Worm (Caenorhabditis elegans) whole organism, L3 larva: Measurements from ENCODE around the gene rips-1.
A peak's percentile ranks its signal among the peaks of the same experiment; 100 is the strongest.

Source experiments
- R02D3.7 ChIP-seq: fragments of 150-350 bp; optimal IDR thresholded peaks from 2 replicates; lab custom pipeline; 2014; ENCODE audit warnings: missing biosample characterization, missing genetic modification characterization
- ZK546.5 ChIP-seq: sonication (generic microtip); optimal IDR thresholded peaks from 2 replicates; lab custom pipeline; 2017; ENCODE audit warnings: missing biosample characterization, missing genetic modification characterization
- aly-2 ChIP-seq: fragments of 150-350 bp; optimal IDR thresholded peaks from 2 replicates; lab custom pipeline; 2014; ENCODE audit warnings: missing biosample characterization, missing genetic modification characterization
- ama-1 ChIP-seq: fragments of 150-350 bp; optimal IDR thresholded peaks from 2 replicates; lab custom pipeline; 2018
- ceh-16 ChIP-seq: sonication (generic microtip); optimal IDR thresholded peaks from 2 replicates; lab custom pipeline; 2017; ENCODE audit warnings: missing biosample characterization, missing genetic modification characterization
- ceh-28 ChIP-seq: fragments of 150-350 bp; optimal IDR thresholded peaks from 2 replicates; lab custom pipeline; 2014; ENCODE audit warnings: missing biosample characterization, missing genetic modification reagents, missing genetic modification characterization
- ceh-82 ChIP-seq: fragments of 150-350 bp; optimal IDR thresholded peaks from 2 replicates; lab custom pipeline; 2014; ENCODE audit warnings: missing biosample characterization, missing genetic modification characterization
- ceh-9 ChIP-seq: sonication (generic microtip); optimal IDR thresholded peaks from 2 replicates; lab custom pipeline; 2018; ENCODE audit warnings: missing biosample characterization, missing genetic modification characterization
- egl-27 ChIP-seq: sonication (generic microtip); optimal IDR thresholded peaks from 4 replicates; lab custom pipeline; 2017; ENCODE audit warnings: missing biosample characterization, missing genetic modification reagents, missing genetic modification characterization
- elt-2 ChIP-seq: sonication (generic microtip); optimal IDR thresholded peaks from 2 replicates; lab custom pipeline; 2016; ENCODE audit warnings: missing genetic modification reagents, mild to moderate bottlenecking, missing genetic modification characterization, missing compliant biosample characterization
- elt-3 ChIP-seq, 3 experiments: fragments of 150-350 bp in 1 of 3; sonication (generic microtip) in 2 of 3; optimal IDR thresholded peaks; 2 replicates in 2 of 3; 4 replicates in 1 of 3; lab custom pipeline; 2014 to 2017; ENCODE audit warnings: missing biosample characterization in 3 of 3, missing genetic modification characterization in 3 of 3
- eor-1 ChIP-seq, 2 experiments: fragments of 150-350 bp; optimal IDR thresholded peaks; 2 replicates each; lab custom pipeline; 2014 to 2018; ENCODE audit warnings: missing biosample characterization in 2 of 2, missing genetic modification characterization in 2 of 2
- fos-1 ChIP-seq: fragments of 150-350 bp; optimal IDR thresholded peaks from 2 replicates; lab custom pipeline; 2014; ENCODE audit warnings: missing biosample characterization, missing genetic modification characterization
- hmg-11 ChIP-seq: sonication (generic microtip); optimal IDR thresholded peaks from 2 replicates; lab custom pipeline; 2016; ENCODE audit warnings: missing genetic modification characterization, missing compliant biosample characterization
- jun-1 ChIP-seq: fragments of 150-350 bp; optimal IDR thresholded peaks from 2 replicates; lab custom pipeline; 2014; ENCODE audit warnings: missing biosample characterization, missing genetic modification reagents, missing genetic modification characterization
- lin-15B ChIP-seq: fragments of 150-350 bp; optimal IDR thresholded peaks from 2 replicates; lab custom pipeline; 2014; ENCODE audit warnings: missing biosample characterization, missing genetic modification characterization
- lsy-12 ChIP-seq: sonication (generic microtip); optimal IDR thresholded peaks from 2 replicates; lab custom pipeline; 2016; ENCODE audit warnings: mild to moderate bottlenecking, missing genetic modification characterization, missing compliant biosample characterization
- mml-1 ChIP-seq: fragments of 150-350 bp; sonication (generic microtip); optimal IDR thresholded peaks from 3 replicates; lab custom pipeline; 2014; ENCODE audit warnings: missing biosample characterization, missing genetic modification characterization
- nfya-1 ChIP-seq: sonication (generic microtip); optimal IDR thresholded peaks from 2 replicates; lab custom pipeline; 2017; ENCODE audit warnings: missing genetic modification characterization, mild to moderate bottlenecking, missing compliant biosample characterization, antibody characterized with exemption, moderate library complexity; ENCODE audit not compliant: insufficient read depth
- nhr-12 ChIP-seq: fragments of 150-350 bp; optimal IDR thresholded peaks from 2 replicates; lab custom pipeline; 2014; ENCODE audit warnings: missing biosample characterization, missing genetic modification characterization
- nhr-23 ChIP-seq: fragments of 150-350 bp; optimal IDR thresholded peaks from 2 replicates; lab custom pipeline; 2014; ENCODE audit warnings: missing biosample characterization, missing genetic modification reagents, missing genetic modification characterization
- nhr-25 ChIP-seq: sonication (generic microtip); optimal IDR thresholded peaks from 2 replicates; lab custom pipeline; 2017; ENCODE audit warnings: missing biosample characterization, missing genetic modification characterization
- nhr-43 ChIP-seq: sonication (generic microtip); optimal IDR thresholded peaks from 2 replicates; lab custom pipeline; 2016; ENCODE audit warnings: mild to moderate bottlenecking, missing genetic modification characterization, missing compliant biosample characterization; ENCODE audit not compliant: poor library complexity, severe bottlenecking
- nhr-67 ChIP-seq: fragments of 150-350 bp; optimal IDR thresholded peaks from 2 replicates; lab custom pipeline; 2014; ENCODE audit warnings: missing biosample characterization, missing genetic modification characterization
- nhr-76 ChIP-seq: fragments of 150-350 bp; sonication (generic microtip); optimal IDR thresholded peaks from 5 replicates; lab custom pipeline; 2014; ENCODE audit warnings: missing biosample characterization, missing genetic modification characterization
- pha-4 ChIP-seq: fragments of 150-350 bp; optimal IDR thresholded peaks from 2 replicates; lab custom pipeline; 2014; ENCODE audit warnings: missing biosample characterization, missing genetic modification reagents, missing genetic modification characterization
- pqm-1 ChIP-seq: fragments of 150-350 bp; optimal IDR thresholded peaks from 2 replicates; lab custom pipeline; 2017; ENCODE audit warnings: missing biosample characterization, missing genetic modification characterization, inconsistent platforms
- skn-1 ChIP-seq: fragments of 150-350 bp; optimal IDR thresholded peaks from 2 replicates; lab custom pipeline; 2014; ENCODE audit warnings: missing biosample characterization, missing genetic modification characterization
- snpc-4 ChIP-seq: fragments of 150-350 bp; optimal IDR thresholded peaks from 2 replicates; lab custom pipeline; 2014; ENCODE audit warnings: missing biosample characterization, missing genetic modification characterization
- unc-62 ChIP-seq: fragments of 150-350 bp; sonication (generic microtip); optimal IDR thresholded peaks from 4 replicates; lab custom pipeline; 2014; ENCODE audit warnings: missing biosample characterization, missing genetic modification reagents, missing genetic modification characterization
- ztf-4 ChIP-seq: fragments of 150-350 bp; optimal IDR thresholded peaks from 2 replicates; lab custom pipeline; 2014; ENCODE audit warnings: missing biosample characterization, missing genetic modification characterization

Gene rips-1

DNA sequence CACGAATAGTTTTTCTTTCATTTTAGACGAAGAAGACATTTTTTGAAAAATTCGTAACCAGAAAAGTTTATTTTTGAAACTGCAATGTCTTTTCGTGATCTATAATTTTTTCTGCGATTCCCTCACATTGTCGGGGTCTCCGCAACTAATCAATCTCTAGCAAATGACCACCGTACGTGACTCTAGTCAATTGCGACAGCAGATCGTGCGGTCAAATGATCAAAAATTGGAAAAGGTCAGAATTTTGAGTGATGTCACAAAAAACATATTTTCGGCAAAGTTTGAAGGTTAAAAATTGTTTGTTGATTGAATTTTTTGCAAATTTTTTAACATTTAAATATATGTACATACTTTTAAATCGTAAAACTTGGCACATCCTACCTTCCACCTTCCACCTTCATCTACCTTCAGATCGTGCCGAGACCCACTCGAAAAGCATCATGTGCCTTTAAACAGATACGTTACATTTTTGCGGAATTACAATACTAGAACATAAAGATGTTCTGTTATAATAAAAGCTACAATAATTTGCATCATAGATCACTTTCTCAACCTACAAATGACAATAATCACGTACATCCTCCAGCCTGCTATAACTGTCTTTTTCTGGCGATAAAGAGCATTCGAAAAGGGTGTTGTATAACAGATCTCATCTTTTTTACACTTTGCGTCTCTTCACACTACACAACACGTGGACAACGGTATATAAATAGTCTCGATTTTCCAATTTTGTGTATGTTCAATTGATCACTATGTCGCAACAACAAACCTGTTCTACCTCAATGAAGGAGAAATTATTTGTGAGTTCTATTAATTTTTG, at the start of gene rips-1, which contains the start of gene R08E5.1:
Gene rips-1 (plus strand): TSS at position 585 of the 820 bp plus-strand sequence.
Gene R08E5.1 (minus strand): TSS at position 82 of the 820 bp plus-strand sequence.
- peak; percentile 42 for TF ChIP-seq nhr-43 (tag; lab: Kevin White, UChicago)
- TF ChIP-seq nhr-67 (tag; lab: Kevin White, UChicago) = no peak
- TF ChIP-seq nhr-25 (tag; lab: Kevin White, UChicago) = peak; percentile 22
- TF ChIP-seq nhr-23 = peak; percentile 10
- no peak for TF ChIP-seq eor-1 (tag; optimal IDR thresholded peaks at IDR 0.05; lab: Kevin White, UChicago)
- TF ChIP-seq, all 47 proteins: peak for 3

DNA sequence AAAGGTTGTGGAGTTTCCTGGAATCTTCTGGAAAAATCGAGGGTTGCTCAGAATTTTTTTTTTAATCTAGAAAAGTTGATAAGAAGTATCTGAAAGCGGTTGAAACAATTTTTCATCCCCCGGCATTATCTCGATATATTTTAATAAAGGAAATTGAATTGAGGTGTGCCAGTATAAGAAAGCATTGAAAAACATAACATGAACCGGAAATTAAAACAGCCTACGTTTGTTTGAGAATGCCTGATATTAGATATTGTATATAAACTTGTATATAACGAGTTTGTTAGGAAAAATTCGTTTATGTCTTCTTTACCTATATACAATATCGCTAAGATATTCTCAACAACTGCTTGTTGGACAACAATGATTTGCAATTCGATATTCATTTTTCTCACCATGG, 47.0 kb upstream of the rips-1 start, which contains the start of gene str-30:
Gene str-30 (plus strand): TSS at position 301 of the 400 bp plus-strand sequence.
- TF ChIP-seq ceh-82 (tag; lab: Kevin White, UChicago) = no peak
- TF ChIP-seq lsy-12 (tag; lab: Kevin White, UChicago) = no peak
- TF ChIP-seq nhr-23 = no peak
- TF ChIP-seq ceh-9 (tag; lab: Kevin White, UChicago) = no peak
- TF ChIP-seq fos-1 = no peak
- TF ChIP-seq nhr-12 (tag; lab: Kevin White, UChicago) = no peak
- TF ChIP-seq ama-1 (lab: Kevin White, UChicago) = no peak
- no peak for TF ChIP-seq ztf-4 (tag; lab: Kevin White, UChicago)
- TF ChIP-seq ZK546.5 (tag; lab: Kevin White, UChicago) = no peak
- no peak for TF ChIP-seq jun-1 (tag; lab: Kevin White, UChicago)
- TF ChIP-seq elt-3 (tag; optimal IDR thresholded peaks at IDR 0.05; lab: Kevin White, UChicago) = no peak
- no peak for TF ChIP-seq ceh-16 (tag; lab: Kevin White, UChicago)
- no peak for TF ChIP-seq egl-27 (tag; lab: Kevin White, UChicago)
- TF ChIP-seq lin-15B (tag; lab: Kevin White, UChicago) = no peak

DNA sequence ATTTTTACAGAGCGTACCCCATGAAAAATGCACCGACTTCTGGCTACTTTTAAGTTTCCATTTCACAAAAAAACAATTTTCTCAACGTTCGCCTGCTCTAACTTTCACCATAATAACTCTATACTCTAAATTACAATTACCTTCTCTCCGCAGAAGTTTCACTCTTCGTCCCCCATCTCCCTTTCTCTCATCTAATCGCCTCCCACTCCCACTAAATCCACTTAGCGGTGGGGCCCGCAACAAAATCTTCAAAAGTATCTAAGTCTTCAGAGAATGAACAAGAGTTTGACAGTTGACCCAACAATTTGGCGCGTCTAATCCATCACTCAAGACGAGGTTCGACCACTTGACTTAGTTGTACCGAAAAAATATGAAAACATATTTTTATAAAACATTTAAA, 33.4 kb upstream of the rips-1 start:
- TF ChIP-seq pha-4 (tag; lab: Kevin White, UChicago) = no peak
- no peak for TF ChIP-seq mml-1 (tag; lab: Kevin White, UChicago)
- no peak for TF ChIP-seq ztf-4 (tag; lab: Kevin White, UChicago)
- no peak for TF ChIP-seq nhr-12 (tag; lab: Kevin White, UChicago)
- TF ChIP-seq pqm-1 (tag; lab: Kevin White, UChicago) = no peak
- TF ChIP-seq nhr-76 (tag; lab: Kevin White, UChicago) = no peak

DNA sequence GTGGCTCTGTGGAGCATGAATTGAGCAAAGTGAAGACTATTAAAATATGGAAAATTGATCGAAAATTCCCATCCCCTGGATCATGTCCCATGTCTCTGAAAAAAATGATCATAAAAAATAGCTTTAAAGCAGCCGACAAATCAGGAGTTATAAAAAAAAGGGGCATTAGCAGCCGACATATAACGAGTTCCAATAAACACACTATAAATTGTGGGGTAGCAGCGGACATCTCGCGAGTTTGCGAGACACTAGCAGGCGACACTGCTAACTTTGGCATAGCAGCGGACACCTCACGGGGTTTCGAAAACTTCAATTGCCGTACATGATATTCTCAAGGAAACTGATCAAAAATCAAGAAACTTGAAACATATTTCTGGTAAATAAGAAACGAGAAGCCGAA, 32.5 kb upstream of the rips-1 start, which contains the start of gene hpo-36:
Gene hpo-36 (minus strand): TSS at position 101 of the 400 bp plus-strand sequence.
- TF ChIP-seq aly-2 (tag; lab: Kevin White, UChicago) (no peak), snpc-4 (tag; lab: Kevin White, UChicago) (peak; percentile 37), elt-2 (no peak)
- TF ChIP-seq, all 47 proteins: peak for 1

DNA sequence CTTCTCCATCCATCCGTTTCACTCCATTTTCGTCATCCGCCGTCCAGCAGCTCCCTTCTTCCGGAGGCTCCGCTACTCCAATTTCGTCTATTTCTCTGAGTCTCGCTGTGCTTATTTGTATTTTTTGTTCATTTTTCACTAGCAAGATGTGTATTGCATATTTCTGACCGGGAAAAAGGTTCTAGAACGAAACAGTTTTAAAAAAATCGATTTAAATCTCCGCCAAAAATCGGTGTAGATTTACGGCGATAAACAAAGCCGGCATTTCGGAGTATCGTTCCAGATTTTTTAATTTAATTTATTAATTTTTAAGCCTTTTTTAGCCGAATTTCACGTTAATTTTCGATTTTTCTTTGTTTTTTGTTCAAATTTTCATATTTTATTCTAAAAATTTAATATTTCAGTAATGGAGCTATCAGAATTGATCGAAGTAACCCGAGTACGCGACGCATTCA, 28.6 kb upstream of the rips-1 start, which contains the start of gene mtm-9:
Gene mtm-9 (plus strand): TSS at position 405 of the 455 bp plus-strand sequence.
- TF ChIP-seq lin-15B (tag; lab: Kevin White, UChicago) = peak; percentile 53
- TF ChIP-seq pha-4 (tag; lab: Kevin White, UChicago) = peak; percentile 75
- TF ChIP-seq unc-62 (GFP tag; lab: Kevin White, UChicago) = no peak
- peak; percentile 96 for TF ChIP-seq R02D3.7 (tag; lab: Kevin White, UChicago)
- peak; percentile 6 for TF ChIP-seq jun-1 (tag; lab: Kevin White, UChicago)
- no peak for TF ChIP-seq hmg-11 (tag; lab: Kevin White, UChicago)
- peak; percentile 49 for TF ChIP-seq nhr-23
- TF ChIP-seq snpc-4 (tag; lab: Kevin White, UChicago) = peak; percentile 33
- peak; percentile 62 for TF ChIP-seq nfya-1
- TF ChIP-seq ceh-28 (tag; lab: Kevin White, UChicago) = peak; percentile 43
- TF ChIP-seq skn-1 (tag; lab: Kevin White, UChicago) = peak; percentile 18
